Fruit fly (Drosophila melanogaster) whole organism, embryonic: ENCODE measurements around the gene Blos4.

Source experiments
- B-H2 ChIP-seq: fragments of 200-800 bp; sonication (Bioruptor generic); optimal IDR thresholded peaks from 2 replicates; lab custom pipeline; 2018; ENCODE audit warnings: missing biosample characterization, mild to moderate bottlenecking, missing genetic modification characterization
- CG10209 ChIP-seq: fragments of 200-800 bp; sonication (Bioruptor generic); optimal IDR thresholded peaks from 3 replicates; lab custom pipeline; 2017; ENCODE audit warnings: missing biosample characterization, mild to moderate bottlenecking, missing genetic modification characterization, missing genetic modification reagents
- CG11696 ChIP-seq: fragments of 200-800 bp; sonication (Bioruptor generic); IDR thresholded peaks from 2 replicates; pipeline ENCODE4 v1.3.6; 2022; ENCODE audit warnings: missing biosample characterization, missing genetic modification characterization
- CG11723 ChIP-seq: fragments of 200-800 bp; sonication (Bioruptor generic); optimal IDR thresholded peaks from 2 replicates; lab custom pipeline; 2017; ENCODE audit warnings: missing biosample characterization, mild to moderate bottlenecking, missing genetic modification characterization
- CG12659 ChIP-seq: fragments of 200-800 bp; sonication (Bioruptor generic); optimal IDR thresholded peaks from 3 replicates; lab custom pipeline; 2017; ENCODE audit warnings: mild to moderate bottlenecking, missing biosample characterization, missing genetic modification reagents, missing genetic modification characterization
- CG13123 ChIP-seq: fragments of 200-800 bp; sonication (Bioruptor generic); optimal IDR thresholded peaks from 2 replicates; lab custom pipeline; 2016; ENCODE audit warnings: missing biosample characterization, missing genetic modification characterization
- CG15073 ChIP-seq: fragments of 200-800 bp; sonication (Bioruptor generic); optimal IDR thresholded peaks from 2 replicates; lab custom pipeline; 2016; ENCODE audit warnings: missing biosample characterization, missing genetic modification characterization
- CG15696 ChIP-seq: fragments of 200-800 bp; sonication (Bioruptor generic); optimal IDR thresholded peaks from 2 replicates; lab custom pipeline; 2019; ENCODE audit warnings: missing biosample characterization, mild to moderate bottlenecking, missing genetic modification characterization, moderate library complexity
- CG17612 ChIP-seq: fragments of 200-800 bp; sonication (Bioruptor generic); IDR thresholded peaks from 2 replicates; pipeline ENCODE4 v1.3.6; 2022; ENCODE audit warnings: missing biosample characterization, missing genetic modification characterization
- CG34224 ChIP-seq: fragments of 200-800 bp; sonication (Bioruptor generic); IDR thresholded peaks from 3 replicates; pipeline ENCODE4 v1.3.6; 2022; ENCODE audit warnings: missing biosample characterization, missing genetic modification characterization; ENCODE audit not compliant: partially characterized antibody
- CG4730 ChIP-seq: fragments of 200-800 bp; sonication (Bioruptor generic); IDR thresholded peaks from 2 replicates; pipeline ENCODE4 v1.3.6; 2022; ENCODE audit warnings: missing biosample characterization, missing genetic modification characterization
- CG5953 ChIP-seq: fragments of 200-800 bp; sonication (Bioruptor generic); IDR thresholded peaks from 2 replicates; pipeline ENCODE4 v1.3.6; 2022; ENCODE audit warnings: missing biosample characterization, missing genetic modification characterization
- CG7556 ChIP-seq: fragments of 200-800 bp; sonication (Bioruptor generic); optimal IDR thresholded peaks from 2 replicates; lab custom pipeline; 2017; ENCODE audit warnings: missing biosample characterization, mild to moderate bottlenecking, missing genetic modification characterization
- CG8359 ChIP-seq: fragments of 200-800 bp; sonication (Bioruptor generic); optimal IDR thresholded peaks from 2 replicates; lab custom pipeline; 2017; ENCODE audit warnings: missing biosample characterization, mild to moderate bottlenecking, missing genetic modification characterization, borderline replicate concordance
- Dfd ChIP-seq, 2 experiments: fragments of >200 bp; optimal IDR thresholded peaks; 2 replicates each; lab custom pipeline; 2017; ENCODE audit warnings: missing biosample characterization in 2 of 2, missing genetic modification characterization in 2 of 2
- Fer3 ChIP-seq: fragments of 200-800 bp; sonication (Bioruptor generic); optimal IDR thresholded peaks from 2 replicates; lab custom pipeline; 2018; ENCODE audit warnings: missing biosample characterization, mild to moderate bottlenecking, missing genetic modification characterization, moderate library complexity
- HHEX ChIP-seq: fragments of 200-800 bp; sonication (Bioruptor generic); optimal IDR thresholded peaks from 3 replicates; lab custom pipeline; 2017; ENCODE audit warnings: missing biosample characterization, mild to moderate bottlenecking, missing genetic modification characterization, missing genetic modification reagents
- Lhr ChIP-seq: fragments of 200-800 bp; sonication (Bioruptor generic); optimal IDR thresholded peaks from 3 replicates; lab custom pipeline; 2017; ENCODE audit warnings: mild to moderate bottlenecking, missing biosample characterization, missing genetic modification reagents, missing genetic modification characterization
- Lpt ChIP-seq: fragments of >200 bp; optimal IDR thresholded peaks from 2 replicates; lab custom pipeline; 2018; ENCODE audit warnings: missing biosample characterization, missing genetic modification characterization
- Mad ChIP-seq: fragments of 200-800 bp; sonication (Bioruptor generic); optimal IDR thresholded peaks from 2 replicates; lab custom pipeline; 2016; ENCODE audit warnings: missing biosample characterization, missing genetic modification characterization
- Neu2 ChIP-seq: fragments of 200-800 bp; sonication (Bioruptor generic); optimal IDR thresholded peaks from 3 replicates; lab custom pipeline; 2016; ENCODE audit warnings: missing biosample characterization, missing genetic modification characterization, borderline replicate concordance
- Nf-YC ChIP-seq: fragments of 200-800 bp; optimal IDR thresholded peaks from 3 replicates; lab custom pipeline; 2019; ENCODE audit warnings: missing biosample characterization, mild to moderate bottlenecking, missing genetic modification characterization, moderate library complexity
- Six4 ChIP-seq: fragments of 200-800 bp; sonication (Bioruptor generic); optimal IDR thresholded peaks from 2 replicates; lab custom pipeline; 2016; ENCODE audit warnings: missing biosample characterization, missing genetic modification characterization
- Sox102F ChIP-seq: fragments of 200-800 bp; sonication (Bioruptor generic); optimal IDR thresholded peaks from 2 replicates; lab custom pipeline; 2018; ENCODE audit warnings: missing biosample characterization, mild to moderate bottlenecking, missing genetic modification characterization, moderate library complexity
- Sry-δ ChIP-seq: fragments of 200-800 bp; sonication (Bioruptor generic); optimal IDR thresholded peaks from 2 replicates; lab custom pipeline; 2016; ENCODE audit warnings: missing biosample characterization, missing genetic modification characterization
- Usf ChIP-seq: fragments of 200-800 bp; sonication (Bioruptor generic); optimal IDR thresholded peaks from 2 replicates; lab custom pipeline; 2017; ENCODE audit warnings: missing genotype, missing biosample characterization, missing genetic modification characterization
- amos ChIP-seq: fragments of 200-800 bp; sonication (Bioruptor generic); IDR thresholded peaks from 2 replicates; pipeline ENCODE4 v1.3.6; 2022; ENCODE audit warnings: missing biosample characterization, missing genetic modification characterization; ENCODE audit not compliant: partially characterized antibody
- br ChIP-seq: fragments of >200 bp; optimal IDR thresholded peaks from 2 replicates; lab custom pipeline; 2017
- chinmo ChIP-seq: fragments of 200-800 bp; sonication (Bioruptor generic); IDR thresholded peaks from 4 replicates; pipeline ENCODE4 v1.3.6; 2022; ENCODE audit warnings: missing biosample characterization, missing genetic modification characterization; ENCODE audit not compliant: partially characterized antibody
- chm ChIP-seq: fragments of 200-800 bp; sonication (Bioruptor generic); IDR thresholded peaks from 2 replicates; pipeline ENCODE4 v1.3.6; 2022; ENCODE audit warnings: missing biosample characterization, missing genetic modification characterization
- corto ChIP-seq: fragments of 200-800 bp; sonication (Bioruptor generic); optimal IDR thresholded peaks from 2 replicates; lab custom pipeline; 2016; ENCODE audit warnings: missing biosample characterization, mild to moderate bottlenecking, missing genetic modification characterization, moderate library complexity
- dmrt11E ChIP-seq: fragments of 200-800 bp; sonication (Bioruptor generic); optimal IDR thresholded peaks from 3 replicates; lab custom pipeline; 2018; ENCODE audit warnings: missing biosample characterization, mild to moderate bottlenecking, missing genetic modification characterization, moderate library complexity
- ewg ChIP-seq: fragments of 200-800 bp; sonication (Bioruptor generic); optimal IDR thresholded peaks from 3 replicates; lab custom pipeline; 2017; ENCODE audit warnings: mild to moderate bottlenecking, missing biosample characterization, missing genetic modification reagents, missing genetic modification characterization
- fd102C ChIP-seq: fragments of 200-800 bp; sonication (Bioruptor generic); optimal IDR thresholded peaks from 2 replicates; lab custom pipeline; 2018; ENCODE audit warnings: missing biosample characterization, mild to moderate bottlenecking, missing genetic modification characterization, moderate library complexity
- fru ChIP-seq: fragments of >200 bp; optimal IDR thresholded peaks from 2 replicates; lab custom pipeline; 2017
- gsb ChIP-seq: fragments of 200-800 bp; sonication (Bioruptor generic); IDR thresholded peaks from 2 replicates; pipeline ENCODE4 v1.3.6; 2022; ENCODE audit warnings: missing biosample characterization, missing genetic modification characterization
- hb ChIP-seq: fragments of 200-800 bp; sonication (Bioruptor generic); IDR thresholded peaks from 3 replicates; pipeline ENCODE4 v1.3.6; 2022; ENCODE audit warnings: missing biosample characterization, missing genetic modification characterization; ENCODE audit not compliant: partially characterized antibody
- mam ChIP-seq: fragments of 200-800 bp; sonication (Bioruptor generic); optimal IDR thresholded peaks from 3 replicates; lab custom pipeline; 2016; ENCODE audit warnings: missing biosample characterization, missing genetic modification characterization
- mld ChIP-seq: fragments of 200-800 bp; sonication (Bioruptor generic); IDR thresholded peaks from 3 replicates; pipeline ENCODE4 v1.3.6; 2022; ENCODE audit warnings: missing biosample characterization, missing genetic modification characterization; ENCODE audit not compliant: partially characterized antibody
- nerfin-2 ChIP-seq: fragments of 200-800 bp; sonication (Bioruptor generic); IDR thresholded peaks from 2 replicates; pipeline ENCODE4 v1.3.6; 2022; ENCODE audit warnings: missing biosample characterization, missing genetic modification characterization; ENCODE audit not compliant: partially characterized antibody
- org-1 ChIP-seq: fragments of 200-800 bp; sonication (Bioruptor generic); optimal IDR thresholded peaks from 2 replicates; lab custom pipeline; 2017; ENCODE audit warnings: missing biosample characterization, missing genetic modification characterization
- otp ChIP-seq: fragments of 200-800 bp; sonication (Bioruptor generic); IDR thresholded peaks from 3 replicates; pipeline ENCODE4, ENCODE4 v1.3.6; 2022; ENCODE audit warnings: missing biosample characterization, missing genetic modification characterization
- pho ChIP-seq: fragments of 200-800 bp; sonication (Bioruptor generic); optimal IDR thresholded peaks from 2 replicates; lab custom pipeline; 2016; ENCODE audit warnings: missing biosample characterization, missing genetic modification characterization
- pros ChIP-seq: fragments of 200-800 bp; sonication (Bioruptor generic); optimal IDR thresholded peaks from 3 replicates; lab custom pipeline; 2019; ENCODE audit warnings: missing biosample characterization, mild to moderate bottlenecking, missing genetic modification characterization, moderate library complexity
- psq ChIP-seq: fragments of 200-800 bp; sonication (Bioruptor generic); optimal IDR thresholded peaks from 2 replicates; lab custom pipeline; 2017; ENCODE audit warnings: missing biosample characterization, missing genetic modification characterization
- salm ChIP-seq: fragments of 200-800 bp; sonication (Bioruptor generic); optimal IDR thresholded peaks from 2 replicates; lab custom pipeline; 2018; ENCODE audit warnings: missing biosample characterization, mild to moderate bottlenecking, missing genetic modification characterization
- slp2 ChIP-seq: fragments of 200-800 bp; sonication (Bioruptor generic); optimal IDR thresholded peaks from 2 replicates; lab custom pipeline; 2016; ENCODE audit warnings: missing biosample characterization, missing genetic modification characterization
- tap ChIP-seq: fragments of 200-800 bp; optimal IDR thresholded peaks from 3 replicates; lab custom pipeline; 2019; ENCODE audit warnings: missing biosample characterization, mild to moderate bottlenecking, missing genetic modification characterization, moderate library complexity
- tin ChIP-seq: fragments of 200-800 bp; sonication (Bioruptor generic); optimal IDR thresholded peaks from 3 replicates; lab custom pipeline; 2016; ENCODE audit warnings: missing biosample characterization, missing genetic modification characterization
- twi ChIP-seq: fragments of 200-800 bp; optimal IDR thresholded peaks from 2 replicates; lab custom pipeline; 2019; ENCODE audit warnings: missing biosample characterization, mild to moderate bottlenecking, missing genetic modification characterization, moderate library complexity
- zfh2 ChIP-seq: fragments of 200-800 bp; sonication (Bioruptor generic); optimal IDR thresholded peaks from 2 replicates; lab custom pipeline; 2016; ENCODE audit warnings: missing biosample characterization, missing genetic modification characterization

The Blos4 gene

DNA sequence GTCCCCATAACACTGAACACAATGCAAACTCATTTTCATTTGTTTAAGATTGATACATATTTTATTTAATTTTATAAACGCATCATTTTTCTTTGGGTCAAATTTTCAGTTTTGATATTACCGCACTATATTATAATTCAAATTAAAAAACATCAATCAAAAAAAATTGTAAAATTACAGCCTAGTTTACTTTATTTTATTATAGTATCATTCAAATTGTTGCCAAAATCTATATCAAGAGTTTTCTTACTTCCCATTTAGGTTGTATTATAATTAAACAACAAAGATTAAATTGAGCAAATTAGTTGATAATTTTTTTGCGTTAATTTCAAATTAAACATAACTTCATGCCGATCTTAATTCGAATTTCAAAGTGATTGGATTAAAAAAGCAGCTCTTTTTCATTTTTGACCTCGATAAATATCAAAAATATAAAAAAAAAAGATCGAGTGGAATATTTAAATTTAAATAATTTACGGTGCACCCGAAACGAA is 27.0 kb upstream of the Blos4 start (continued):
- TF ChIP-seq CG10209 (GFP tag; lab: Kevin White, UChicago): peak; percentile 17
- no peak for TF ChIP-seq CG11723 (GFP tag; lab: Kevin White, UChicago)
- TF ChIP-seq CG5953 (GFP tag; lab: Robert Waterston, UW): no peak
- no peak for TF ChIP-seq Nf-YC (tag; lab: Kevin White, UChicago)
- no peak for TF ChIP-seq psq (GFP tag; lab: Kevin White, UChicago)
- TF ChIP-seq CG11696 (GFP tag; lab: Robert Waterston, UW): no peak
- TF ChIP-seq fru (lab: Kevin White, UChicago): no peak
- no peak for TF ChIP-seq amos (GFP tag; lab: Robert Waterston, UW)
- TF ChIP-seq tap (tag; lab: Kevin White, UChicago): no peak
- no peak for TF ChIP-seq CG8359 (GFP tag; lab: Kevin White, UChicago)
- TF ChIP-seq tin (GFP tag; lab: Kevin White, UChicago): peak; percentile 24
- TF ChIP-seq dmrt11E (tag; lab: Kevin White, UChicago): peak; percentile 68
- TF ChIP-seq hb: no peak
- no peak for TF ChIP-seq CG13123
- no peak for TF ChIP-seq fd102C (GFP tag; lab: Kevin White, UChicago)
- TF ChIP-seq otp (GFP tag; lab: Robert Waterston, UW): no peak
- TF ChIP-seq mam (GFP tag; lab: Kevin White, UChicago): no peak
- no peak for TF ChIP-seq zfh2 (GFP tag; lab: Kevin White, UChicago)
- no peak for TF ChIP-seq B-H2 (GFP tag; lab: Kevin White, UChicago)
- TF ChIP-seq slp2 (GFP tag; lab: Kevin White, UChicago): no peak
- no peak for TF ChIP-seq chm (GFP tag; lab: Robert Waterston, UW)
- TF ChIP-seq ewg (GFP tag; lab: Kevin White, UChicago): peak; percentile 7
- TF ChIP-seq mld (GFP tag; lab: Robert Waterston, UW): no peak
- TF ChIP-seq Mad: no peak
- no peak for TF ChIP-seq HHEX (GFP tag; lab: Kevin White, UChicago)
- TF ChIP-seq Lpt (GFP tag; lab: Kevin White, UChicago): no peak
- TF ChIP-seq br (lab: Kevin White, UChicago): no peak
- TF ChIP-seq Sox102F: peak; percentile 36
- no peak for TF ChIP-seq nerfin-2 (GFP tag; lab: Robert Waterston, UW)
- TF ChIP-seq CG4730 (GFP tag; lab: Robert Waterston, UW): no peak
- peak; percentile 38 for TF ChIP-seq org-1
- TF ChIP-seq Dfd (GFP tag; optimal IDR thresholded peaks at IDR 0.05; lab: Kevin White, UChicago): no peak
- TF ChIP-seq corto (GFP tag; lab: Kevin White, UChicago): no peak
- peak; percentile 9 for TF ChIP-seq Usf (GFP tag; lab: Kevin White, UChicago)
- TF ChIP-seq pros (GFP tag; lab: Kevin White, UChicago): no peak
- TF ChIP-seq Fer3 (tag; lab: Kevin White, UChicago): no peak
- TF ChIP-seq Lhr: no peak
- no peak for TF ChIP-seq CG15073 (GFP tag; lab: Kevin White, UChicago)
- no peak for TF ChIP-seq twi (tag; lab: Kevin White, UChicago)
- no peak for TF ChIP-seq salm (tag; lab: Kevin White, UChicago)
- TF ChIP-seq CG34224: no peak
- TF ChIP-seq CG15696 (tag; lab: Kevin White, UChicago): peak; percentile 17
- TF ChIP-seq Neu2 (GFP tag; lab: Kevin White, UChicago): no peak
- TF ChIP-seq pho (GFP tag; lab: Kevin White, UChicago): no peak
- peak; percentile 76 for TF ChIP-seq CG7556 (GFP tag; lab: Kevin White, UChicago)
- no peak for TF ChIP-seq gsb
- TF ChIP-seq CG17612: no peak
- no peak for TF ChIP-seq Sry-δ (GFP tag; lab: Kevin White, UChicago)
- TF ChIP-seq CG12659 (GFP tag; lab: Kevin White, UChicago): peak; percentile 18
- no peak for TF ChIP-seq Six4 (GFP tag; lab: Kevin White, UChicago)
- no peak for TF ChIP-seq chinmo
